Worm (Caenorhabditis elegans) whole organism, young adult: ENCODE measurements around the gene T14B4.8.

Source experiments
- F37B4.10 ChIP-seq: fragments of 200-800 bp; sonication (Bioruptor generic); IDR thresholded peaks from 2 replicates; pipeline ENCODE4 v1.3.6; 2022; ENCODE audit warnings: missing genetic modification characterization, missing compliant biosample characterization
- unc-130 ChIP-seq: sonication (generic microtip); optimal IDR thresholded peaks from 2 replicates; lab custom pipeline; 2016; ENCODE audit warnings: missing genetic modification reagents, missing genetic modification characterization, missing compliant biosample characterization

DNA sequence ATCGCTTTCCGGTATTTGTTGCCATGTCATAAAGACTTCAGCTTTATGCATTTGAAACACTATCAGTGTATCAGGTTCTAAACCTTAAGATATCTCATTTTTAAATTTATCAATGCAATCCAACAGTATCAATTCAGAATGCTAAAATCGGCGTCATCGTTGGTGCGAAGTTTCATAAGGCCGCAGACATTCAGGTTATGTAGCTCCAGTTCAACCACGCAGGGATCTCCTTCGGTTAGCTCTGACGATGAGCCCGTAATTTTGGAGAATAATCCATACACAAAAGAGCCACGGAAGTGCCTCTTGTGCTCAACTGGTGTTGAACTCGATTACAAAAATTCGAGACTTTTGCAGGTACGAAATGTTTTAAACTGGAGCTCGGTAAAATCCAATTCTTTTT, 6.9 kb upstream of the T14B4.8 start, which contains the start of gene mrps-18.C:
- TF ChIP-seq F37B4.10 (GFP tag; lab: Robert Waterston, UW) (no peak), unc-130 (no peak)
